Fruit fly (Drosophila melanogaster) whole organism, embryonic: ENCODE measurements around the gene Ndfip.
A peak's percentile ranks its signal among the peaks of the same experiment; 100 is the strongest.

Experiments used
- BEAF-32 ChIP-seq: fragments of 200-800 bp; sonication (Bioruptor generic); optimal IDR thresholded peaks from 3 replicates; lab custom pipeline; 2017; ENCODE audit warnings: missing biosample characterization, missing genetic modification characterization, mild to moderate bottlenecking, moderate library complexity, missing genetic modification reagents
- Bgb ChIP-seq: fragments of 200-800 bp; sonication (Bioruptor generic); IDR thresholded peaks from 2 replicates; pipeline ENCODE4 v1.3.6; 2022; ENCODE audit warnings: missing biosample characterization, missing genetic modification characterization; ENCODE audit not compliant: partially characterized antibody
- CG10274 ChIP-seq: fragments of 200-800 bp; sonication (Bioruptor generic); optimal IDR thresholded peaks from 3 replicates; lab custom pipeline; 2017; ENCODE audit warnings: missing biosample characterization, mild to moderate bottlenecking, missing genetic modification characterization
- CG10431 ChIP-seq: fragments of 200-800 bp; sonication (Bioruptor generic); optimal IDR thresholded peaks from 3 replicates; lab custom pipeline; 2018; ENCODE audit warnings: missing biosample characterization, mild to moderate bottlenecking, missing genetic modification characterization
- CG10654 ChIP-seq: fragments of 200-800 bp; sonication (Bioruptor generic); optimal IDR thresholded peaks from 2 replicates; lab custom pipeline; 2016; ENCODE audit warnings: missing biosample characterization, missing genetic modification characterization
- CG11560 ChIP-seq: fragments of 200-800 bp; sonication (Bioruptor generic); IDR thresholded peaks from 3 replicates; pipeline ENCODE4 v1.3.6; 2022; ENCODE audit warnings: missing biosample characterization, missing genetic modification characterization
- CG11723 ChIP-seq: fragments of 200-800 bp; sonication (Bioruptor generic); optimal IDR thresholded peaks from 2 replicates; lab custom pipeline; 2017; ENCODE audit warnings: missing biosample characterization, mild to moderate bottlenecking, missing genetic modification characterization
- CG14710 ChIP-seq: fragments of 200-800 bp; sonication (Bioruptor generic); optimal IDR thresholded peaks from 3 replicates; lab custom pipeline; 2019; ENCODE audit warnings: missing biosample characterization, mild to moderate bottlenecking, missing genetic modification characterization, moderate library complexity
- CG15011 ChIP-seq: fragments of 200-800 bp; sonication (Bioruptor generic); optimal IDR thresholded peaks from 3 replicates; lab custom pipeline; 2018; ENCODE audit warnings: missing biosample characterization, mild to moderate bottlenecking, missing genetic modification characterization
- CG15514 ChIP-seq: fragments of 200-800 bp; sonication (Bioruptor generic); optimal IDR thresholded peaks from 3 replicates; lab custom pipeline; 2017; ENCODE audit warnings: missing biosample characterization, missing genetic modification characterization, mild to moderate bottlenecking, moderate library complexity, missing genetic modification reagents
- CG17568 ChIP-seq: fragments of 200-800 bp; sonication (Bioruptor generic); optimal IDR thresholded peaks from 2 replicates; lab custom pipeline; 2018; ENCODE audit warnings: missing biosample characterization, mild to moderate bottlenecking, missing genetic modification characterization, moderate library complexity
- CG18011 ChIP-seq: fragments of 200-800 bp; sonication (Bioruptor generic); optimal IDR thresholded peaks from 2 replicates; lab custom pipeline; 2017; ENCODE audit warnings: missing biosample characterization, missing genetic modification characterization, mild to moderate bottlenecking, moderate library complexity, missing genotype
- CG18619 ChIP-seq: fragments of 200-800 bp; sonication (Bioruptor generic); optimal IDR thresholded peaks from 3 replicates; lab custom pipeline; 2017; ENCODE audit warnings: missing biosample characterization, mild to moderate bottlenecking, missing genetic modification characterization
- CG2120 ChIP-seq: fragments of 200-800 bp; sonication (Bioruptor generic); optimal IDR thresholded peaks from 3 replicates; lab custom pipeline; 2016; ENCODE audit warnings: missing biosample characterization, missing genetic modification characterization
- CG31224 ChIP-seq: fragments of 200-800 bp; sonication (Bioruptor generic); IDR thresholded peaks from 2 replicates; pipeline ENCODE4 v1.3.6; 2022; ENCODE audit warnings: missing biosample characterization, missing genetic modification characterization
- CG32772 ChIP-seq: fragments of 200-800 bp; sonication (Bioruptor generic); IDR thresholded peaks from 2 replicates; pipeline ENCODE4 v1.3.6; 2022; ENCODE audit warnings: missing biosample characterization, missing genetic modification characterization
- CG4360 ChIP-seq: fragments of 200-800 bp; sonication (Bioruptor generic); IDR thresholded peaks from 2 replicates; pipeline ENCODE4 v1.3.6; 2022; ENCODE audit warnings: missing biosample characterization, missing genetic modification characterization
- CG4730 ChIP-seq: fragments of 200-800 bp; sonication (Bioruptor generic); IDR thresholded peaks from 2 replicates; pipeline ENCODE4 v1.3.6; 2022; ENCODE audit warnings: missing biosample characterization, missing genetic modification characterization
- CG4854 ChIP-seq: fragments of 200-800 bp; sonication (Bioruptor generic); optimal IDR thresholded peaks from 2 replicates; lab custom pipeline; 2016; ENCODE audit warnings: missing biosample characterization, missing genetic modification characterization, inconsistent platforms
- CG9817 ChIP-seq: fragments of 200-800 bp; sonication (Bioruptor generic); optimal IDR thresholded peaks from 2 replicates; lab custom pipeline; 2018; ENCODE audit warnings: missing biosample characterization, mild to moderate bottlenecking, missing genetic modification characterization, moderate library complexity
- CHES-1-like ChIP-seq: fragments of 200-800 bp; sonication (Bioruptor generic); optimal IDR thresholded peaks from 2 replicates; lab custom pipeline; 2016; ENCODE audit warnings: missing biosample characterization, missing genetic modification characterization
- Camta ChIP-seq: fragments of 200-800 bp; sonication (Bioruptor generic); optimal IDR thresholded peaks from 2 replicates; lab custom pipeline; 2016; ENCODE audit warnings: missing biosample characterization, missing genetic modification characterization
- D19A ChIP-seq: fragments of 200-800 bp; optimal IDR thresholded peaks from 3 replicates; lab custom pipeline; 2019; ENCODE audit warnings: missing biosample characterization, mild to moderate bottlenecking, missing genetic modification characterization, moderate library complexity
- H15 ChIP-seq: fragments of 200-800 bp; sonication (Bioruptor generic); IDR thresholded peaks from 3 replicates; pipeline ENCODE4 v1.3.6; 2022; ENCODE audit warnings: missing biosample characterization, missing genetic modification characterization
- Hey ChIP-seq: fragments of 200-800 bp; sonication (Bioruptor generic); optimal IDR thresholded peaks from 3 replicates; lab custom pipeline; 2018; ENCODE audit warnings: missing biosample characterization, mild to moderate bottlenecking, missing genetic modification characterization
- HmgD ChIP-seq: fragments of 200-800 bp; sonication (Bioruptor generic); optimal IDR thresholded peaks from 3 replicates; lab custom pipeline; 2016; ENCODE audit warnings: missing biosample characterization, missing genetic modification characterization
- Meics ChIP-seq: fragments of 200-800 bp; sonication (Bioruptor generic); optimal IDR thresholded peaks from 2 replicates; lab custom pipeline; 2017; ENCODE audit warnings: missing biosample characterization, mild to moderate bottlenecking, missing genetic modification characterization
- NK7.1 ChIP-seq: fragments of 200-800 bp; sonication (Bioruptor generic); optimal IDR thresholded peaks from 3 replicates; lab custom pipeline; 2016; ENCODE audit warnings: missing biosample characterization, missing genetic modification characterization
- NfI ChIP-seq: fragments of 200-800 bp; sonication (Bioruptor generic); optimal IDR thresholded peaks from 3 replicates; lab custom pipeline; 2018; ENCODE audit warnings: missing biosample characterization, mild to moderate bottlenecking, missing genetic modification characterization, moderate library complexity
- Rx ChIP-seq: fragments of 200-800 bp; sonication (Bioruptor generic); IDR thresholded peaks from 2 replicates; pipeline ENCODE4 v1.3.6; 2022; ENCODE audit warnings: missing biosample characterization, missing genetic modification characterization
- Xrp1 ChIP-seq: fragments of 200-800 bp; sonication (Bioruptor generic); IDR thresholded peaks from 2 replicates; pipeline ENCODE4 v1.3.6; 2022; ENCODE audit warnings: missing biosample characterization, missing genetic modification characterization
- amos ChIP-seq: fragments of 200-800 bp; sonication (Bioruptor generic); IDR thresholded peaks from 2 replicates; pipeline ENCODE4 v1.3.6; 2022; ENCODE audit warnings: missing biosample characterization, missing genetic modification characterization; ENCODE audit not compliant: partially characterized antibody
- ato ChIP-seq: fragments of 200-800 bp; sonication (Bioruptor generic); IDR thresholded peaks from 2 replicates; pipeline ENCODE4 v1.3.6; 2022; ENCODE audit warnings: missing biosample characterization, missing genetic modification characterization; ENCODE audit not compliant: partially characterized antibody
- cwo ChIP-seq: fragments of 200-800 bp; sonication (Bioruptor generic); optimal IDR thresholded peaks from 3 replicates; lab custom pipeline; 2017; ENCODE audit warnings: missing biosample characterization, missing genetic modification characterization, mild to moderate bottlenecking, moderate library complexity, missing genetic modification reagents
- dysf ChIP-seq: fragments of 200-800 bp; sonication (Bioruptor generic); IDR thresholded peaks from 3 replicates; pipeline ENCODE4 v1.3.6; 2022; ENCODE audit warnings: missing biosample characterization, missing genetic modification characterization
- fd102C ChIP-seq: fragments of 200-800 bp; sonication (Bioruptor generic); optimal IDR thresholded peaks from 2 replicates; lab custom pipeline; 2018; ENCODE audit warnings: missing biosample characterization, mild to moderate bottlenecking, missing genetic modification characterization, moderate library complexity
- fd96Cb ChIP-seq: fragments of 200-800 bp; sonication (Bioruptor generic); optimal IDR thresholded peaks from 2 replicates; lab custom pipeline; 2018; ENCODE audit warnings: missing biosample characterization, mild to moderate bottlenecking, missing genetic modification characterization, moderate library complexity
- gcm ChIP-seq: fragments of 200-800 bp; sonication (Bioruptor generic); optimal IDR thresholded peaks from 2 replicates; lab custom pipeline; 2019; ENCODE audit warnings: missing biosample characterization, mild to moderate bottlenecking, missing genetic modification characterization, moderate library complexity
- gem ChIP-seq: fragments of 200-800 bp; sonication (Bioruptor generic); optimal IDR thresholded peaks from 2 replicates; lab custom pipeline; 2019; ENCODE audit warnings: missing biosample characterization, mild to moderate bottlenecking, missing genetic modification characterization, moderate library complexity
- gt ChIP-seq: fragments of 200-800 bp; sonication (Bioruptor generic); IDR thresholded peaks from 2 replicates; pipeline ENCODE4 v1.3.6; 2022; ENCODE audit warnings: missing biosample characterization, missing genetic modification characterization
- jumu ChIP-seq: fragments of 200-800 bp; sonication (Bioruptor generic); optimal IDR thresholded peaks from 3 replicates; lab custom pipeline; 2016; ENCODE audit warnings: missing biosample characterization, missing genetic modification characterization
- kni ChIP-seq: fragments of 200-800 bp; sonication (Bioruptor generic); optimal IDR thresholded peaks from 3 replicates; lab custom pipeline; 2017; ENCODE audit warnings: mild to moderate bottlenecking, missing biosample characterization, missing genetic modification reagents, missing genetic modification characterization
- lilli ChIP-seq: fragments of 200-800 bp; sonication (Bioruptor generic); optimal IDR thresholded peaks from 3 replicates; lab custom pipeline; 2016; ENCODE audit warnings: missing biosample characterization, missing genetic modification characterization
- run ChIP-seq: fragments of 200-800 bp; sonication (Bioruptor generic); optimal IDR thresholded peaks from 3 replicates; lab custom pipeline; 2018; ENCODE audit warnings: missing biosample characterization, mild to moderate bottlenecking, missing genetic modification characterization
- salm ChIP-seq: fragments of 200-800 bp; sonication (Bioruptor generic); optimal IDR thresholded peaks from 2 replicates; lab custom pipeline; 2018; ENCODE audit warnings: missing biosample characterization, mild to moderate bottlenecking, missing genetic modification characterization
- sna ChIP-seq: fragments of 200-800 bp; sonication (Bioruptor generic); IDR thresholded peaks from 2 replicates; pipeline ENCODE4 v1.3.6; 2022; ENCODE audit warnings: missing biosample characterization, missing genetic modification characterization; ENCODE audit not compliant: partially characterized antibody
- tin ChIP-seq: fragments of 200-800 bp; sonication (Bioruptor generic); optimal IDR thresholded peaks from 3 replicates; lab custom pipeline; 2016; ENCODE audit warnings: missing biosample characterization, missing genetic modification characterization
- vvl ChIP-seq: fragments of 200-800 bp; sonication (Bioruptor generic); IDR thresholded peaks from 2 replicates; pipeline ENCODE4 v1.3.6; 2022; ENCODE audit warnings: missing biosample characterization, missing genetic modification characterization
- z ChIP-seq: fragments of 200-800 bp; sonication (Bioruptor generic); IDR thresholded peaks from 3 replicates; pipeline ENCODE4 v1.3.6; 2022; ENCODE audit warnings: missing biosample characterization, missing genetic modification characterization
- zen2 ChIP-seq: fragments of 200-800 bp; sonication (Bioruptor generic); IDR thresholded peaks from 3 replicates; pipeline ENCODE4 v1.3.6; 2022; ENCODE audit warnings: missing biosample characterization, missing genetic modification characterization; ENCODE audit not compliant: partially characterized antibody
- zfh2 ChIP-seq: fragments of 200-800 bp; sonication (Bioruptor generic); optimal IDR thresholded peaks from 2 replicates; lab custom pipeline; 2016; ENCODE audit warnings: missing biosample characterization, missing genetic modification characterization

The Ndfip gene

DNA sequence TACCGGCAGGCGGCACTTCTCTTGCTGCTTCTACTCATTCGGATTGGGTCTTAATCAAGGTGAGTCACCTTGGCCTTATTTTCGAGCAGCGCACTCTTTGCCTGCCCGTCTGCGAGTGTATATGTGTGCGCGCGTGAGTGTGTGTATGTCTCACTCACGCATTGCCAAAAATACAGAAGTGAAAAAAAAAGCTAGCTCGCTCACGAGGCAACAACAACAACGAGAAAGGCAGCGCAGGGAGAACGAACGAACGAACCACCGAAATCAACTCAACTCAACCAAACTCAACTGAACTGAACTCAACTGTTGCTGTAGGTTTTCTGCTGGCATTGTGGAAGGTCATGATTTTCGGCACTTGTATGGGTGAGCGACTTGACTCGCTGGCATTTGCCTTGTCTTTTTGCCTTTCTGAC is 40.1 kb downstream of the Ndfip start (continued):
- TF ChIP-seq CG15011 (GFP tag; lab: Kevin White, UChicago), result no peak
- TF ChIP-seq CHES-1-like (GFP tag; lab: Kevin White, UChicago), result no peak
- no peak for TF ChIP-seq tin (GFP tag; lab: Kevin White, UChicago)
- no peak for TF ChIP-seq gcm
- TF ChIP-seq gem, result no peak
- no peak for TF ChIP-seq CG9817 (tag; lab: Kevin White, UChicago)
- no peak for TF ChIP-seq CG2120
- no peak for TF ChIP-seq CG10654 (GFP tag; lab: Kevin White, UChicago)
- no peak for TF ChIP-seq salm (tag; lab: Kevin White, UChicago)
- TF ChIP-seq jumu (GFP tag; lab: Kevin White, UChicago), result no peak
- peak; percentile 77 for TF ChIP-seq cwo (GFP tag; lab: Kevin White, UChicago)
- no peak for TF ChIP-seq fd96Cb (tag; lab: Kevin White, UChicago)
- no peak for TF ChIP-seq Hey
- no peak for TF ChIP-seq CG11723 (GFP tag; lab: Kevin White, UChicago)
- no peak for TF ChIP-seq CG17568 (GFP tag; lab: Kevin White, UChicago)
- no peak for TF ChIP-seq CG18011
- no peak for TF ChIP-seq CG14710 (tag; lab: Kevin White, UChicago)
- no peak for TF ChIP-seq Meics (GFP tag; lab: Kevin White, UChicago)
- TF ChIP-seq D19A, result no peak
- TF ChIP-seq CG15514 (GFP tag; lab: Kevin White, UChicago), result peak; percentile 15
- no peak for TF ChIP-seq CG11560 (tag; lab: Robert Waterston, UW)
- no peak for TF ChIP-seq lilli (GFP tag; lab: Kevin White, UChicago)
- no peak for TF ChIP-seq kni (GFP tag; lab: Kevin White, UChicago)
- TF ChIP-seq BEAF-32 (GFP tag; lab: Kevin White, UChicago), result peak; percentile 26
- no peak for TF ChIP-seq NfI (GFP tag; lab: Kevin White, UChicago)
- TF ChIP-seq ato (GFP tag; lab: Robert Waterston, UW), result no peak
- TF ChIP-seq gt (GFP tag; lab: Robert Waterston, UW), result no peak
- TF ChIP-seq fd102C (GFP tag; lab: Kevin White, UChicago), result no peak
- no peak for TF ChIP-seq HmgD (GFP tag; lab: Kevin White, UChicago)
- TF ChIP-seq CG10274, result no peak
- no peak for TF ChIP-seq vvl (GFP tag; lab: Robert Waterston, UW)
- TF ChIP-seq sna, result 0 out of 2 replicates have a peak, but pooled peaks have one; percentile 32
- TF ChIP-seq CG4730 (GFP tag; lab: Robert Waterston, UW), result no peak
- no peak for TF ChIP-seq dysf (GFP tag; lab: Robert Waterston, UW)
- TF ChIP-seq zfh2 (GFP tag; lab: Kevin White, UChicago), result no peak
- TF ChIP-seq CG18619 (GFP tag; lab: Kevin White, UChicago), result no peak
- TF ChIP-seq Camta, result no peak
- TF ChIP-seq H15 (GFP tag; lab: Robert Waterston, UW), result no peak
- TF ChIP-seq zen2 (GFP tag; lab: Robert Waterston, UW), result peak; percentile 44; the same call in 1 of the 3 replicates
- TF ChIP-seq Rx, result no peak
- TF ChIP-seq amos (GFP tag; lab: Robert Waterston, UW), result peak; percentile 41; the same call in 1 of the 2 replicates
- TF ChIP-seq run (tag; lab: Kevin White, UChicago), result no peak
- TF ChIP-seq CG31224 (GFP tag; lab: Robert Waterston, UW), result no peak
- TF ChIP-seq NK7.1 (GFP tag; lab: Kevin White, UChicago), result no peak
- TF ChIP-seq Xrp1 (GFP tag; lab: Robert Waterston, UW), result no peak
- no peak for TF ChIP-seq CG32772 (GFP tag; lab: Robert Waterston, UW)
- TF ChIP-seq CG10431, result no peak
- no peak for TF ChIP-seq CG4854 (GFP tag; lab: Kevin White, UChicago)
- peak; percentile 78 for TF ChIP-seq CG4360
- TF ChIP-seq z, result peak; percentile 97
- peak; percentile 54; the same call in 1 of the 2 replicates for TF ChIP-seq Bgb (GFP tag; lab: Robert Waterston, UW)
